Fruit fly (Drosophila melanogaster) whole organism, wandering third instar larva: ENCODE measurements around the gene CG12236.

Source experiments
- Abd-B ChIP-seq: fragments of >200 bp; optimal IDR thresholded peaks from 2 replicates; lab custom pipeline; 2017; ENCODE audit warnings: missing biosample characterization, missing genetic modification characterization
- CG32264 ChIP-seq: fragments of 200-800 bp; sonication (Bioruptor generic); optimal IDR thresholded peaks from 2 replicates; lab custom pipeline; 2016; ENCODE audit warnings: missing biosample characterization, missing genetic modification characterization
- CG9705 ChIP-seq: fragments of 200-800 bp; sonication (Bioruptor generic); optimal IDR thresholded peaks from 2 replicates; lab custom pipeline; 2018; ENCODE audit warnings: missing biosample characterization, mild to moderate bottlenecking, missing genetic modification characterization
- CrebA ChIP-seq: fragments of 200-800 bp; sonication (Bioruptor generic); optimal IDR thresholded peaks from 2 replicates; lab custom pipeline; 2016; ENCODE audit warnings: missing biosample characterization, mild to moderate bottlenecking, missing genetic modification characterization, borderline replicate concordance
- Dfd ChIP-seq: fragments of >200 bp; optimal IDR thresholded peaks from 2 replicates; lab custom pipeline; 2017; ENCODE audit warnings: missing biosample characterization, missing genetic modification characterization
- Dif ChIP-seq: fragments of 200-275, 200-300 bp; sonication (Bioruptor generic); optimal IDR thresholded peaks from 2 replicates; lab custom pipeline; 2018; ENCODE audit warnings: missing biosample characterization, missing genetic modification characterization; ENCODE audit not compliant: partially characterized antibody
- GATAd ChIP-seq: sonication (Bioruptor generic); optimal IDR thresholded peaks from 2 replicates; lab custom pipeline; 2016; ENCODE audit warnings: missing biosample characterization, missing genetic modification characterization
- HLH106 ChIP-seq: fragments of 200-800 bp; optimal IDR thresholded peaks from 3 replicates; lab custom pipeline; 2019; ENCODE audit warnings: missing biosample characterization, mild to moderate bottlenecking, missing genetic modification characterization, moderate library complexity
- Hnf4 ChIP-seq: fragments of 200-800 bp; sonication (Bioruptor generic); optimal IDR thresholded peaks from 2 replicates; lab custom pipeline; 2016; ENCODE audit warnings: missing biosample characterization, mild to moderate bottlenecking, missing genetic modification characterization
- Hr78 ChIP-seq: fragments of >200 bp; optimal IDR thresholded peaks from 2 replicates; lab custom pipeline; 2017; ENCODE audit warnings: missing biosample characterization, missing genetic modification characterization
- Hr83 ChIP-seq: fragments of 200-300 bp; sonication (Bioruptor generic); optimal IDR thresholded peaks from 2 replicates; lab custom pipeline; 2016; ENCODE audit warnings: missing biosample characterization, mild to moderate bottlenecking, missing genetic modification characterization, moderate library complexity; ENCODE audit not compliant: poor library complexity, severe bottlenecking
- Jra ChIP-seq: sonication (Bioruptor generic); optimal IDR thresholded peaks from 2 replicates; lab custom pipeline; 2016; ENCODE audit warnings: missing biosample characterization, missing genetic modification characterization
- Mio ChIP-seq: sonication (Bioruptor generic); optimal IDR thresholded peaks from 2 replicates; lab custom pipeline; 2016; ENCODE audit warnings: missing biosample characterization, missing genetic modification characterization
- Myc ChIP-seq: fragments of >200 bp; optimal IDR thresholded peaks from 2 replicates; lab custom pipeline; 2017
- N ChIP-seq: fragments of >200 bp; optimal IDR thresholded peaks from 2 replicates; lab custom pipeline; 2018; ENCODE audit warnings: missing biosample characterization, missing external identifiers, missing genetic modification characterization
- OdsH ChIP-seq: fragments of 200-800 bp; sonication (Bioruptor generic); optimal IDR thresholded peaks from 2 replicates; lab custom pipeline; 2016; ENCODE audit warnings: missing biosample characterization, mild to moderate bottlenecking, missing genetic modification characterization
- Rel ChIP-seq, 2 experiments: fragments of 200-800 bp; sonication (Bioruptor generic) in 1 of 2; optimal IDR thresholded peaks; 2 replicates in 1 of 2; 3 replicates in 1 of 2; lab custom pipeline; 2016 to 2019; ENCODE audit warnings: mild to moderate bottlenecking in 2 of 2, missing biosample characterization in 2 of 2, missing genetic modification characterization in 2 of 2, moderate library complexity in 1 of 2
- Sp1 ChIP-seq: fragments of 200-800 bp; sonication (Bioruptor generic); optimal IDR thresholded peaks from 3 replicates; lab custom pipeline; 2019; ENCODE audit warnings: missing biosample characterization, mild to moderate bottlenecking, missing genetic modification characterization, moderate library complexity
- Vsx2 ChIP-seq: fragments of 200-300, 225-300 bp; sonication (Bioruptor generic); optimal IDR thresholded peaks from 2 replicates; lab custom pipeline; 2018; ENCODE audit warnings: missing biosample characterization, missing genetic modification characterization; ENCODE audit not compliant: partially characterized antibody
- br ChIP-seq: fragments of 200-800 bp; sonication (Bioruptor generic); optimal IDR thresholded peaks from 2 replicates; lab custom pipeline; 2016; ENCODE audit warnings: missing biosample characterization, missing genetic modification characterization
- brk ChIP-seq: fragments of 200-800 bp; sonication (Bioruptor generic); optimal IDR thresholded peaks from 2 replicates; lab custom pipeline; 2016; ENCODE audit warnings: missing biosample characterization, mild to moderate bottlenecking, missing genetic modification characterization
- dl ChIP-seq, 2 experiments: fragments of 175-275, 200-275 bp in 1 of 2; fragments of 200-275 bp in 1 of 2; sonication (Bioruptor generic); optimal IDR thresholded peaks; lab custom pipeline; 2018; ENCODE audit warnings: mild to moderate bottlenecking in 2 of 2, missing biosample characterization in 2 of 2, missing genetic modification characterization in 2 of 2, moderate library complexity in 2 of 2; ENCODE audit not compliant: partially characterized antibody in 2 of 2, insufficient read depth in 1 of 2
- dmrt93B ChIP-seq: fragments of 200-800 bp; sonication (Bioruptor generic); optimal IDR thresholded peaks from 2 replicates; lab custom pipeline; 2018; ENCODE audit warnings: missing biosample characterization, mild to moderate bottlenecking, missing genetic modification characterization
- dsf ChIP-seq: sonication (Bioruptor generic); optimal IDR thresholded peaks from 2 replicates; lab custom pipeline; 2016; ENCODE audit warnings: missing biosample characterization, missing genetic modification characterization, borderline replicate concordance
- ey ChIP-seq: fragments of 200-800 bp; sonication (Bioruptor generic); optimal IDR thresholded peaks from 2 replicates; lab custom pipeline; 2016; ENCODE audit warnings: missing biosample characterization, missing genetic modification characterization
- foxo ChIP-seq, 2 experiments: fragments of 200-800 bp; sonication (Bioruptor generic); optimal IDR thresholded peaks; 2 replicates in 1 of 2; 3 replicates in 1 of 2; lab custom pipeline; 2016 to 2017; ENCODE audit warnings: missing biosample characterization in 2 of 2, missing genetic modification characterization in 2 of 2
- fru ChIP-seq: fragments of 200-800 bp; sonication (Bioruptor generic); optimal IDR thresholded peaks from 3 replicates; lab custom pipeline; 2016; ENCODE audit warnings: missing biosample characterization, mild to moderate bottlenecking, missing genetic modification characterization
- h ChIP-seq: fragments of 200-800 bp; sonication (Bioruptor generic); optimal IDR thresholded peaks from 3 replicates; lab custom pipeline; 2016; ENCODE audit warnings: missing biosample characterization, mild to moderate bottlenecking, missing genetic modification characterization
- jim ChIP-seq: fragments of 175-275, 200-325 bp; sonication (Bioruptor generic); optimal IDR thresholded peaks from 2 replicates; lab custom pipeline; 2016; ENCODE audit warnings: missing biosample characterization, mild to moderate bottlenecking, missing genetic modification characterization
- lola ChIP-seq: fragments of >200 bp; optimal IDR thresholded peaks from 2 replicates; lab custom pipeline; 2017; ENCODE audit warnings: missing biosample characterization, missing genetic modification characterization
- pan ChIP-seq: fragments of >200 bp; optimal IDR thresholded peaks from 2 replicates; lab custom pipeline; 2017
- psq ChIP-seq: fragments of 200-800 bp; sonication (Bioruptor generic); optimal IDR thresholded peaks from 3 replicates; lab custom pipeline; 2017; ENCODE audit warnings: missing biosample characterization, mild to moderate bottlenecking, missing genetic modification characterization, moderate library complexity
- rgr ChIP-seq: fragments of 200-800 bp; sonication (Bioruptor generic); optimal IDR thresholded peaks from 3 replicates; lab custom pipeline; 2016; ENCODE audit warnings: missing biosample characterization, mild to moderate bottlenecking, missing genetic modification characterization
- sage ChIP-seq: fragments of 200-800 bp; sonication (Bioruptor generic); optimal IDR thresholded peaks from 2 replicates; lab custom pipeline; 2016; ENCODE audit warnings: missing biosample characterization, mild to moderate bottlenecking, missing genetic modification characterization
- sv ChIP-seq: fragments of 200-800 bp; sonication (Bioruptor generic); optimal IDR thresholded peaks from 3 replicates; lab custom pipeline; 2016; ENCODE audit warnings: missing biosample characterization, missing genetic modification characterization
- tai ChIP-seq: sonication (Bioruptor generic); optimal IDR thresholded peaks from 2 replicates; lab custom pipeline; 2016; ENCODE audit warnings: missing biosample characterization, missing genetic modification characterization
- usp ChIP-seq: fragments of >200 bp; optimal IDR thresholded peaks from 2 replicates; lab custom pipeline; 2017; ENCODE audit warnings: missing biosample characterization, missing genetic modification characterization
- woc ChIP-seq: sonication (Bioruptor generic); optimal IDR thresholded peaks from 2 replicates; lab custom pipeline; 2016; ENCODE audit warnings: missing biosample characterization, mild to moderate bottlenecking, missing genetic modification characterization

Gene CG12236

DNA sequence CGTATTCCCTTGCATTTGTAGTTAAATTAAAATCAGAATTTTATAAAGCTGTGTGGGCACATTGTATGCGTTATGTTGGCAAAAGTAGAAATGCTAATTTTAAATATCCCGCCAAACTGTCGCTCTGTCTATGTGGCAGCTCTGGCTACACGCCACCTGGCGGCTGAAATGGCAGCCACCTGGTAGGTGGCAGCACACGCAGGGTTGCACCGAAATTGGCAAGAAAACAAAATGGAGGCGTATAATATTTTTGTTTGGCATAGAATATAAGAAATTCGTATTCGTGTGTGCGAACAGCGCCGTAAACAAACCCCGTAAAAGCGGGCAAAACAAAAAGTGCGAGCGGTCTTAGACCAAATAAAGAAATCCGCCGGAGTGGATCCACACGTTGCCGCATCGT is at the start of gene CG12236:
Gene CG12236 (plus strand): TSS at position 220 of the 400 bp plus-strand sequence.
- TF ChIP-seq dl (GFP tag; optimal IDR thresholded peaks at IDR 0.05; lab: Kevin White, UChicago; ENCODE audit: insufficient read depth in 1 of 2, partially characterized antibody in 2 of 2) = no peak
- TF ChIP-seq ey (GFP tag; lab: Kevin White, UChicago) = peak; percentile 6
- TF ChIP-seq rgr (GFP tag; lab: Kevin White, UChicago) = peak; percentile 60
- no peak for TF ChIP-seq sage (GFP tag; lab: Kevin White, UChicago)
- TF ChIP-seq HLH106 (tag; lab: Kevin White, UChicago) = peak; percentile 54
- no peak for TF ChIP-seq jim (GFP tag; lab: Kevin White, UChicago)
- TF ChIP-seq CG32264 (GFP tag; lab: Kevin White, UChicago) = no peak
- TF ChIP-seq Hr83 = peak; percentile 25
- no peak for TF ChIP-seq Hnf4 (GFP tag; lab: Kevin White, UChicago)
- no peak for TF ChIP-seq Jra
- no peak for TF ChIP-seq woc (GFP tag; lab: Kevin White, UChicago)
- TF ChIP-seq br (GFP tag; lab: Kevin White, UChicago) = peak; percentile 25
- TF ChIP-seq Mio = no peak
- TF ChIP-seq dmrt93B (GFP tag; lab: Kevin White, UChicago) = peak; percentile 53
- TF ChIP-seq Dfd (GFP tag; lab: Kevin White, UChicago) = no peak
- TF ChIP-seq lola = no peak
- no peak for TF ChIP-seq usp
- no peak for TF ChIP-seq Hr78
- TF ChIP-seq fru = peak; percentile 17
- no peak for TF ChIP-seq pan (lab: Kevin White, UChicago)
- TF ChIP-seq Myc (lab: Kevin White, UChicago) = peak; percentile 37
- peak in 1 of 2 experiments; percentile 58 for TF ChIP-seq foxo (GFP tag; optimal IDR thresholded peaks at IDR 0.05; lab: Kevin White, UChicago)
- no peak for TF ChIP-seq sv (GFP tag; lab: Kevin White, UChicago)
- no peak for TF ChIP-seq N
- TF ChIP-seq Sp1 = peak; percentile 45
- peak; percentile 50 for TF ChIP-seq CG9705 (GFP tag; lab: Kevin White, UChicago)
- TF ChIP-seq psq (GFP tag; lab: Kevin White, UChicago) = peak; percentile 13
- TF ChIP-seq Dif = no peak
- TF ChIP-seq GATAd = no peak
- TF ChIP-seq Vsx2 = no peak
- TF ChIP-seq OdsH (GFP tag; lab: Kevin White, UChicago) = peak; percentile 17
- no peak for TF ChIP-seq brk
- TF ChIP-seq CrebA (GFP tag; lab: Kevin White, UChicago) = no peak
- no peak for TF ChIP-seq Rel (GFP tag; optimal IDR thresholded peaks at IDR 0.05; lab: Kevin White, UChicago)
- TF ChIP-seq Rel (tag; optimal IDR thresholded peaks at IDR 0.05; lab: Kevin White, UChicago) = peak; percentile 81
- no peak for TF ChIP-seq tai (GFP tag; lab: Kevin White, UChicago)
- TF ChIP-seq Abd-B = no peak
- no peak for TF ChIP-seq dsf (GFP tag; lab: Kevin White, UChicago)
- TF ChIP-seq h (GFP tag; lab: Kevin White, UChicago) = peak; percentile 56

DNA sequence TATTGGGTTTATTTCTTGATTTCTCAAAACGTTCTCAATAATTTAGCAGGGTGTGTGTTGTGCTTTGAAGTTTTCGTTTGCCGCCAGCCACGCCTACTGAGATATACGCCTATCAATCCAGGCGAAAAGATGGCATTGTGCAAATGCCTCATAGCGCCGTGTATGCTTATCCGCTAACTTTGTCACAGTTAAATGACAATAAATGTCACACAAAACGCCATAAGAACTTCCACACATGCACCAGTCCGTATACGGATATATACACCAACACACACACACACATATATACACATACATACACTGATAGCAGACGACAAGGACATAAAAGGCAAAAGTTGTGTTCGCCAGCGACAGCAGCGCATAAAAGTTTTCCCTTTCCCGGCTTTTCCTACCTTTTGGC is 42.9 kb upstream of the CG12236 start, which contains the start of gene CG43137:
Gene CG43137 (minus strand): TSS at position 101 of the 400 bp plus-strand sequence.
- no peak for TF ChIP-seq Abd-B
- no peak for TF ChIP-seq N
- no peak for TF ChIP-seq jim (GFP tag; lab: Kevin White, UChicago)
- TF ChIP-seq br (GFP tag; lab: Kevin White, UChicago) = no peak
- no peak for TF ChIP-seq foxo (GFP tag; optimal IDR thresholded peaks at IDR 0.05; lab: Kevin White, UChicago)
- TF ChIP-seq psq (GFP tag; lab: Kevin White, UChicago) = no peak
- TF ChIP-seq Hr78 = no peak
- no peak for TF ChIP-seq tai (GFP tag; lab: Kevin White, UChicago)
- TF ChIP-seq fru = no peak
- no peak for TF ChIP-seq h (GFP tag; lab: Kevin White, UChicago)

DNA sequence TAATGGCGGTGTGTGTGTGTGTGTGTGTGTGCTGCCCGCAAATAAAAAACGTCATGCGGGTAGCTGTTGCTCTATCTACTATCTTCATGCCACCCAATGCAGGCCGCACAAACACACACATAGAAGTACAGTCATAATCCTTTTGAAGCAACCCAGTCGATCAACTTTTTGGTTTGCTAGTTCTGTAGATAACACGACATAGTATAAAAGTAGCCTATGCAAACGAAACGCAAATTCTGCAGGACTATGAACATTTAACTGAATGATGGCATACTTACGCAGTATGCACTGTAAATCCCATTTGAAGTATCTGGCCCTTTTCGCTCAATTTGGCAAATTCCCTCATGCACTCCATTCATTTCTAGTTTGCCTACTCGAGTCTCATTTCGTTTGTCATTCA is 41.8 kb upstream of the CG12236 start:
- TF ChIP-seq dsf (GFP tag; lab: Kevin White, UChicago) = no peak
